Fruit fly (Drosophila melanogaster): Measurements from ENCODE around the gene CG34393.

DNA sequence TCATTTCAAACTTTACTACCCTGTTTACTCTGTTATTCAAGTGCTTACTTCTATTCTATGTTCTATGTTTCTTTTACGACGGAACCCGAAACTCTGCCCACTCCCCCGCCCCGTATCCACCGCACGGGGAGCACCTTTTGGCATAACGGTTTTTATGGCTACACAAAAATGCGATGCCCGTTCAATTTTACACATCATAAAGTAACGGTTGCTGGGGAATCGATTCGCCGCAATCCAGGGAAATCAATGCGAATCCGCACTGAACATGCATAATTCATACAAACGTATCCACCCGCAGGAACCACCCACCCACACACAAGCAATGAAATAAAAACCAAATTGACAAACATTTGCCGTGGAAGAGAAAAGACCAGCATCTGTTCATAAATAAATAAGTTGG lies 56.4 kb downstream of the CG34393 start:
- TF ChIP-seq CG10348 (GFP tag; IDR thresholded peaks at IDR 0.05) (no peak), CG14655 (GFP tag; optimal IDR thresholded peaks at IDR 0.05) (no peak), EcR (GFP tag; optimal IDR thresholded peaks at IDR 0.05) (no peak), CG32121 (GFP tag; IDR thresholded peaks at IDR 0.05) (no peak), CG15710 (tag; optimal IDR thresholded peaks at IDR 0.05) (no peak), rn (GFP tag; IDR thresholded peaks at IDR 0.05) (no peak), Pif1B (GFP tag; optimal IDR thresholded peaks at IDR 0.05) (no peak), D1 (tag; optimal IDR thresholded peaks at IDR 0.05) (no peak), CG13204 (GFP tag; optimal IDR thresholded peaks at IDR 0.05) (no peak), CG17806 (tag; optimal IDR thresholded peaks at IDR 0.05) (no peak)

Data from whole organism, pupa.